Fruit fly (Drosophila melanogaster): ENCODE measurements around the gene Fpgs2.

Fpgs2 gene

dm6 chr2L:3880048-3880447 is 34.0 kb downstream of the Fpgs2 start:
- TF ChIP-seq br (GFP tag; optimal IDR thresholded peaks at IDR 0.05) (peak; percentile 15), Jra (GFP tag; optimal IDR thresholded peaks at IDR 0.05) (peak; percentile 20), Myc (optimal IDR thresholded peaks at IDR 0.05) (no peak), dsf (GFP tag; optimal IDR thresholded peaks at IDR 0.05; ENCODE audit: borderline replicate concordance) (no peak), ey (GFP tag; optimal IDR thresholded peaks at IDR 0.05) (peak; percentile 46), Abd-B (GFP tag; optimal IDR thresholded peaks at IDR 0.05) (no peak), sv (GFP tag; optimal IDR thresholded peaks at IDR 0.05) (no peak), foxo (GFP tag; optimal IDR thresholded peaks at IDR 0.05) (peak in 1 of 2 experiments; percentile 84), Dfd (GFP tag; optimal IDR thresholded peaks at IDR 0.05) (no peak), dmrt93B (GFP tag; optimal IDR thresholded peaks at IDR 0.05) (peak; percentile 19), Rel (GFP tag; optimal IDR thresholded peaks at IDR 0.05) (no peak), Rel (tag; optimal IDR thresholded peaks at IDR 0.05) (no peak), fru (GFP tag; optimal IDR thresholded peaks at IDR 0.05) (peak; percentile 75), Sp1 (GFP tag; optimal IDR thresholded peaks at IDR 0.05) (no peak), OdsH (GFP tag; optimal IDR thresholded peaks at IDR 0.05) (peak; percentile 58), CG9705 (GFP tag; optimal IDR thresholded peaks at IDR 0.05) (no peak), jim (GFP tag; optimal IDR thresholded peaks at IDR 0.05) (no peak), CrebA (GFP tag; optimal IDR thresholded peaks at IDR 0.05; ENCODE audit: borderline replicate concordance) (no peak), h (GFP tag; optimal IDR thresholded peaks at IDR 0.05) (peak; percentile 89), psq (GFP tag; optimal IDR thresholded peaks at IDR 0.05) (peak; percentile 18), woc (GFP tag; optimal IDR thresholded peaks at IDR 0.05) (peak; percentile 41), HLH106 (tag; optimal IDR thresholded peaks at IDR 0.05) (peak; percentile 68), rgr (GFP tag; optimal IDR thresholded peaks at IDR 0.05) (peak; percentile 73), Hnf4 (GFP tag; optimal IDR thresholded peaks at IDR 0.05) (peak; percentile 17)

- no peak for TF ChIP-seq Hr83 (GFP tag; optimal IDR thresholded peaks at IDR 0.05; ENCODE audit: poor library complexity, severe bottlenecking)
- TF ChIP-seq lola (GFP tag; optimal IDR thresholded peaks at IDR 0.05) = no peak
- TF ChIP-seq psq (GFP tag; optimal IDR thresholded peaks at IDR 0.05) = no peak
- no peak for TF ChIP-seq Dif (GFP tag; optimal IDR thresholded peaks at IDR 0.05; ENCODE audit: partially characterized antibody)
- no peak for TF ChIP-seq HLH106 (tag; optimal IDR thresholded peaks at IDR 0.05)
- TF ChIP-seq dsf (GFP tag; optimal IDR thresholded peaks at IDR 0.05; ENCODE audit: borderline replicate concordance) = no peak
- no peak for TF ChIP-seq Vsx2 (GFP tag; optimal IDR thresholded peaks at IDR 0.05; ENCODE audit: partially characterized antibody)
- TF ChIP-seq OdsH (GFP tag; optimal IDR thresholded peaks at IDR 0.05) = no peak
- no peak for TF ChIP-seq h (GFP tag; optimal IDR thresholded peaks at IDR 0.05)
- TF ChIP-seq CG9705 (GFP tag; optimal IDR thresholded peaks at IDR 0.05) = no peak
- no peak for TF ChIP-seq ey (GFP tag; optimal IDR thresholded peaks at IDR 0.05)
- no peak for TF ChIP-seq usp (GFP tag; optimal IDR thresholded peaks at IDR 0.05)
- TF ChIP-seq dmrt93B (GFP tag; optimal IDR thresholded peaks at IDR 0.05) = no peak
- TF ChIP-seq N (GFP tag; optimal IDR thresholded peaks at IDR 0.05) = no peak
Measured at dm6 chr2L:3877011-3877410, 37.1 kb downstream of the Fpgs2 start.

DNA sequence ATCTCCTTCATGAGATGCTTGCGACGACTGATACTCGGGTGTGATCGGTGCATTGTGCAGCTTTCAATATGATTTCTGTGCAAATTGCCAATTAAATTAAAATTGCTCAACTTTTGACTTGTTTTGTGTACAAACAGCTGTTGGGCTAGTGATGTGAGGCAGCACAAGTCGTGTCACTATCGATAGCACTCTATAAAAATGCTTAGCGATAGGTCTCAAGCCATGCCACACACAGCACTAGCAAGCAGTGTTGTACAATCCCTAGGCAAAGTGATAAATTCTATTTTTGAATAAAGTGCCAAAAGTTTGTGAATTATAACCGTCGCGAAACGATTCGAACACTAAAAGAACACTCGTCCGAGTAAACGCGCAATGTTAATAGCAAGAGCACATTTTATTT is 41.8 kb downstream of the Fpgs2 start, which contains the start of gene CG31957:
TSS of gene CG31957 (minus strand) at position 176 of the 400 bp plus-strand sequence.
- TF ChIP-seq Rel (GFP tag; optimal IDR thresholded peaks at IDR 0.05) = no peak
- TF ChIP-seq Rel (tag; optimal IDR thresholded peaks at IDR 0.05) = no peak
- no peak for TF ChIP-seq Dfd (GFP tag; optimal IDR thresholded peaks at IDR 0.05)
- TF ChIP-seq sage (GFP tag; optimal IDR thresholded peaks at IDR 0.05) = no peak
- TF ChIP-seq HLH106 (tag; optimal IDR thresholded peaks at IDR 0.05) = no peak
- peak; percentile 65 for TF ChIP-seq OdsH (GFP tag; optimal IDR thresholded peaks at IDR 0.05)
- no peak for TF ChIP-seq Mio (GFP tag; optimal IDR thresholded peaks at IDR 0.05)
- peak; percentile 74 for TF ChIP-seq rgr (GFP tag; optimal IDR thresholded peaks at IDR 0.05)
- no peak for TF ChIP-seq jim (GFP tag; optimal IDR thresholded peaks at IDR 0.05)
- TF ChIP-seq tai (GFP tag; optimal IDR thresholded peaks at IDR 0.05) = no peak
- peak; percentile 53 for TF ChIP-seq ey (GFP tag; optimal IDR thresholded peaks at IDR 0.05)
- peak; percentile 74 for TF ChIP-seq Hr83 (GFP tag; optimal IDR thresholded peaks at IDR 0.05; ENCODE audit: poor library complexity, severe bottlenecking)
- TF ChIP-seq Jra (GFP tag; optimal IDR thresholded peaks at IDR 0.05) = no peak
- TF ChIP-seq Myc (optimal IDR thresholded peaks at IDR 0.05) = peak; percentile 36
- TF ChIP-seq Abd-B (GFP tag; optimal IDR thresholded peaks at IDR 0.05) = no peak
- TF ChIP-seq GATAd (GFP tag; optimal IDR thresholded peaks at IDR 0.05) = no peak
- no peak for TF ChIP-seq dmrt93B (GFP tag; optimal IDR thresholded peaks at IDR 0.05)
- no peak for TF ChIP-seq CG32264 (GFP tag; optimal IDR thresholded peaks at IDR 0.05)
- no peak for TF ChIP-seq brk (GFP tag; optimal IDR thresholded peaks at IDR 0.05)
- no peak for TF ChIP-seq CrebA (GFP tag; optimal IDR thresholded peaks at IDR 0.05; ENCODE audit: borderline replicate concordance)
- TF ChIP-seq Vsx2 (GFP tag; optimal IDR thresholded peaks at IDR 0.05; ENCODE audit: partially characterized antibody) = no peak
- no peak for TF ChIP-seq Sp1 (GFP tag; optimal IDR thresholded peaks at IDR 0.05)
- no peak for TF ChIP-seq fru (GFP tag; optimal IDR thresholded peaks at IDR 0.05)
- TF ChIP-seq psq (GFP tag; optimal IDR thresholded peaks at IDR 0.05) = peak; percentile 36
- TF ChIP-seq Dif (GFP tag; optimal IDR thresholded peaks at IDR 0.05; ENCODE audit: partially characterized antibody) = no peak
- TF ChIP-seq foxo (GFP tag; optimal IDR thresholded peaks at IDR 0.05) = peak; percentile 19 to 57
- no peak for TF ChIP-seq N (GFP tag; optimal IDR thresholded peaks at IDR 0.05)
- TF ChIP-seq CG9705 (GFP tag; optimal IDR thresholded peaks at IDR 0.05) = no peak
- peak; percentile 47 for TF ChIP-seq br (GFP tag; optimal IDR thresholded peaks at IDR 0.05)
- no peak for TF ChIP-seq dl (GFP tag; optimal IDR thresholded peaks at IDR 0.05; ENCODE audit: insufficient read depth in 1 of 2, partially characterized antibody in 2 of 2)
- TF ChIP-seq pan (optimal IDR thresholded peaks at IDR 0.05) = no peak
- no peak for TF ChIP-seq lola (GFP tag; optimal IDR thresholded peaks at IDR 0.05)
- TF ChIP-seq usp (GFP tag; optimal IDR thresholded peaks at IDR 0.05) = no peak
- TF ChIP-seq h (GFP tag; optimal IDR thresholded peaks at IDR 0.05) = no peak
- no peak for TF ChIP-seq woc (GFP tag; optimal IDR thresholded peaks at IDR 0.05)
- TF ChIP-seq Hnf4 (GFP tag; optimal IDR thresholded peaks at IDR 0.05) = no peak
- no peak for TF ChIP-seq Hr78 (GFP tag; optimal IDR thresholded peaks at IDR 0.05)
- TF ChIP-seq dsf (GFP tag; optimal IDR thresholded peaks at IDR 0.05; ENCODE audit: borderline replicate concordance) = peak; percentile 73
- peak; percentile 52 for TF ChIP-seq sv (GFP tag; optimal IDR thresholded peaks at IDR 0.05)

All from whole organism, wandering third instar larva.